Fruit fly (Drosophila melanogaster): Measurements from ENCODE around the gene CG8064.
A peak's percentile ranks its signal among the peaks of the same experiment; 100 is the strongest.

DNA sequence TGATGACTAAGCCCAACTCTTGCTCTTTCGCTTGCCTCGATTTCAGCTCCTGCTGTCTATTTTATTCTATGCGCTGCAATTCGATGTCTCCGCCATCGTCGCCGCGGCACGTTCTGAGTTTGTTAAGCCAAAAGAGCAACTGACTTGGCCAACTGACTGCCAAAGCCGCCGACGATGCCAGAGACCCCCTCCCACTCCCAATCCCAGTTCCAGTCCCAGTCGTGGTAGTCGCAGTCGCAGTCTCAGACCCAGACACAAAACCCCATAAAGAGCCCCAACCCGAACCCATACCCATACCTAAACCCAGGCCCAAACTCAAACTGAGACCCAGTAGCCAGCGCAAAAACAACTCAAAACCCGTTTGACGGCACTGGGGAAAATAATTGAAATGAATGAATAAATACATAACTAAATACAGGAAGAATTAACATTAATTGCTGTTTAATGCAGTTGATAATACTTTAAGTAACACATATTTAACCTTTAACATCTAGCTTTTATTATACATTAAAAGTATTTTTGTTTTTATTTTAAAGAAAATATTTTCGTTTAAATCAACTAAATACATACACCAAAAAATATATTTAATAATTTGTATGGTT, 27.4 kb downstream of the CG8064 start:
- TF ChIP-seq ey (GFP tag; optimal IDR thresholded peaks at IDR 0.05), result no peak
- peak; percentile 41 for TF ChIP-seq psq (GFP tag; optimal IDR thresholded peaks at IDR 0.05)
- no peak for TF ChIP-seq N (GFP tag; optimal IDR thresholded peaks at IDR 0.05)
- no peak for TF ChIP-seq GATAd (GFP tag; optimal IDR thresholded peaks at IDR 0.05)
- no peak for TF ChIP-seq Abd-B (GFP tag; optimal IDR thresholded peaks at IDR 0.05)
- no peak for TF ChIP-seq Hr78 (GFP tag; optimal IDR thresholded peaks at IDR 0.05)
- no peak for TF ChIP-seq OdsH (GFP tag; optimal IDR thresholded peaks at IDR 0.05)

Measured in whole organism, wandering third instar larva.